Worm (Caenorhabditis elegans): Measurements from ENCODE around the gene fbxa-127.

fbxa-127 gene

ce11 chrV:16724574-16724973 is 4.0 kb upstream of the fbxa-127 start:
- TF ChIP-seq unc-62 (GFP tag; optimal IDR thresholded peaks at IDR 0.05) = no peak

- no peak for TF ChIP-seq unc-62 (GFP tag; optimal IDR thresholded peaks at IDR 0.05)
Measured at ce11 chrV:16725955-16726354, 2.6 kb upstream of the fbxa-127 start.

- TF ChIP-seq unc-62 (GFP tag; optimal IDR thresholded peaks at IDR 0.05) = no peak
Measured at ce11 chrV:16726915-16727314, 1.6 kb upstream of the fbxa-127 start, which contains the start of gene T25E12.14. Gene T25E12.14, plus strand, starts transcription at chrV:16727215.

- no peak for TF ChIP-seq unc-62 (GFP tag; optimal IDR thresholded peaks at IDR 0.05)
Measured at ce11 chrV:16729961-16730360, 1.4 kb downstream of the fbxa-127 start, which contains the start of gene srz-99. Gene srz-99, plus strand, starts transcription at chrV:16730261.

- no peak for TF ChIP-seq unc-62 (GFP tag; optimal IDR thresholded peaks at IDR 0.05)
Measured at ce11 chrV:16731600-16731999, 3.1 kb downstream of the fbxa-127 start, which contains the start of gene srz-100. Gene srz-100, plus strand, starts transcription at chrV:16731900.

- no peak for TF ChIP-seq unc-62 (GFP tag; optimal IDR thresholded peaks at IDR 0.05)
Measured at ce11 chrV:16733681-16734080, 5.2 kb downstream of the fbxa-127 start, which contains the start of gene T25E12.16. Gene T25E12.16, minus strand, starts transcription at chrV:16733781.

- no peak for TF ChIP-seq unc-62 (GFP tag; optimal IDR thresholded peaks at IDR 0.05)
Measured at ce11 chrV:16735518-16735917, 7.0 kb downstream of the fbxa-127 start, which contains the start of the genes clec-38 and clec-34. Gene clec-38, minus strand, starts transcription at chrV:16735618. Gene clec-34, plus strand, starts transcription at chrV:16735765.

ce11 chrV:16739100-16739499 is 10.6 kb downstream of the fbxa-127 start, which contains the start of the genes clec-29 and clec-39:
Gene clec-29, minus strand, starts transcription at chrV:16739200.
Gene clec-39, plus strand, starts transcription at chrV:16739268.
- TF ChIP-seq unc-62 (GFP tag; optimal IDR thresholded peaks at IDR 0.05) = no peak

- TF ChIP-seq unc-62 (GFP tag; optimal IDR thresholded peaks at IDR 0.05) = no peak
Measured at ce11 chrV:16742123-16742522, 13.6 kb downstream of the fbxa-127 start, which contains the start of gene T25E12.6. Gene T25E12.6, plus strand, starts transcription at chrV:16742423.

ce11 chrV:16744783-16745182 is 16.3 kb downstream of the fbxa-127 start:
- no peak for TF ChIP-seq unc-62 (GFP tag; optimal IDR thresholded peaks at IDR 0.05)

ce11 chrV:16745214-16745613 is 16.7 kb downstream of the fbxa-127 start:
- TF ChIP-seq unc-62 (GFP tag; optimal IDR thresholded peaks at IDR 0.05) = no peak

ce11 chrV:16746231-16746990 is 17.9 kb downstream of the fbxa-127 start, which contains the start of gene gyg-2:
Gene gyg-2, minus strand, starts transcription at chrV:16746258.
- TF ChIP-seq unc-62 (GFP tag; optimal IDR thresholded peaks at IDR 0.05) = no peak

ce11 chrV:16747031-16747672 is 18.6 kb downstream of the fbxa-127 start, which contains the start of gene dkf-2:
Gene dkf-2, plus strand, starts transcription at chrV:16747622.
- TF ChIP-seq unc-62 (GFP tag; optimal IDR thresholded peaks at IDR 0.05) = no peak

- no peak for TF ChIP-seq unc-62 (GFP tag; optimal IDR thresholded peaks at IDR 0.05)
Measured at ce11 chrV:16749473-16749872, 20.9 kb downstream of the fbxa-127 start.

ce11 chrV:16752089-16753030 is 23.8 kb downstream of the fbxa-127 start:
- TF ChIP-seq unc-62 (GFP tag; optimal IDR thresholded peaks at IDR 0.05) = no peak

All from whole organism, dauer.